Worm (Caenorhabditis elegans) whole organism, young adult: ENCODE results near the gene gcy-3.

Experiments used
- B0035.1 ChIP-seq: sonication (generic microtip); optimal IDR thresholded peaks from 2 replicates; lab custom pipeline; 2016; ENCODE audit warnings: missing genetic modification characterization, mild to moderate bottlenecking, missing compliant biosample characterization, missing genotype, missing genetic modification reagents
- F52B5.7 ChIP-seq: sonication (generic microtip); optimal IDR thresholded peaks from 2 replicates; lab custom pipeline; 2016; ENCODE audit warnings: mild to moderate bottlenecking, missing genetic modification characterization, missing compliant biosample characterization
- hlh-12 ChIP-seq: sonication (generic microtip); optimal IDR thresholded peaks from 2 replicates; lab custom pipeline; 2016; ENCODE audit warnings: missing genetic modification characterization, missing compliant biosample characterization
- mxl-1 ChIP-seq: sonication (generic microtip); optimal IDR thresholded peaks from 2 replicates; lab custom pipeline; 2016; ENCODE audit warnings: missing genetic modification characterization, missing compliant biosample characterization
- sea-2 ChIP-seq: fragments of 200-800 bp; sonication (Bioruptor generic); IDR thresholded peaks from 2 replicates; pipeline ENCODE4 v1.3.6; 2022; ENCODE audit warnings: missing genetic modification characterization, missing compliant biosample characterization

DNA sequence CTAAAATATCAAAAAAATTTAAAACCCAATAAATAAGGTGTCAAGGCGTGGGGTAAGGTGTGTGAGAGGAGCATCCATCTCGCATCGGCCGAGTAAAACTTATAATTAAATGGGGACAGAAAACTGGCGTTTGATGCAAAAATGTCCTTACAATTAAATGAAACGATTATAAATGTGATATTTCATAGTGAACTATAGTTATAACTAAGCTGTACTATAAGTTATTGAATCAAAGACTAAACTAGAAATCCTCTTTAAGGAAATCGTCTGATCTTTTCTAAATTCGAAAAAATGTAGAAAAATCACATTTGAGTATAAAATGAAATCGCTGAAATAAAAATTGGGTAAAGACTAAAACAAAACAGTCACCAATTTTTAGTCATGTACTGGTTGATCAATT lies 43.6 kb upstream of the gcy-3 start, which contains the start of gene sra-6:
- no peak for TF ChIP-seq hlh-12 (tag; lab: Kevin White, UChicago)
- TF ChIP-seq F52B5.7 (tag; lab: Kevin White, UChicago), result no peak
- TF ChIP-seq sea-2, result no peak
- no peak for TF ChIP-seq mxl-1 (tag; lab: Kevin White, UChicago)
- TF ChIP-seq B0035.1 (tag; lab: Kevin White, UChicago), result no peak
